Worm (Caenorhabditis elegans) whole organism, early embryonic: ENCODE results near the gene H34I24.2.

ENCODE experiments used
- B0310.2 ChIP-seq: sonication (generic microtip); optimal IDR thresholded peaks from 2 replicates; lab custom pipeline; 2016; ENCODE audit warnings: mild to moderate bottlenecking, missing genetic modification characterization, missing compliant biosample characterization
- F13C5.2 ChIP-seq: sonication (generic microtip); optimal IDR thresholded peaks from 2 replicates; lab custom pipeline; 2017; ENCODE audit warnings: mild to moderate bottlenecking, missing genetic modification characterization, inconsistent platforms, missing compliant biosample characterization
- aly-1 ChIP-seq: sonication (generic microtip); optimal IDR thresholded peaks from 2 replicates; lab custom pipeline; 2016; ENCODE audit warnings: missing genetic modification characterization, missing compliant biosample characterization
- ama-1 ChIP-seq: fragments of 150-350 bp; optimal IDR thresholded peaks from 2 replicates; lab custom pipeline; 2014
- ceh-13 ChIP-seq: fragments of 200-800 bp; sonication (Bioruptor generic); optimal IDR thresholded peaks from 2 replicates; lab custom pipeline; 2018; ENCODE audit warnings: mild to moderate bottlenecking, missing genetic modification characterization, missing compliant biosample characterization
- ceh-36 ChIP-seq: sonication (generic microtip); optimal IDR thresholded peaks from 2 replicates; lab custom pipeline; 2016; ENCODE audit warnings: missing genetic modification characterization, inconsistent platforms, missing compliant biosample characterization
- ets-7 ChIP-seq: sonication (generic microtip); optimal IDR thresholded peaks from 2 replicates; lab custom pipeline; 2016; ENCODE audit warnings: missing genotype, missing genetic modification characterization, missing compliant biosample characterization
- flt-1 ChIP-seq: fragments of 200-800 bp; sonication (Bioruptor generic); IDR thresholded peaks from 2 replicates; pipeline ENCODE4 v1.3.6; 2022; ENCODE audit warnings: missing genetic modification characterization, missing compliant biosample characterization
- hmbx-1 ChIP-seq: sonication (generic microtip); optimal IDR thresholded peaks from 2 replicates; lab custom pipeline; 2016; ENCODE audit warnings: mild to moderate bottlenecking, missing genetic modification characterization, missing compliant biosample characterization
- hmg-4 ChIP-seq: fragments of 200-800 bp; sonication (Bioruptor generic); optimal IDR thresholded peaks from 2 replicates; lab custom pipeline; 2018; ENCODE audit warnings: mild to moderate bottlenecking, missing genetic modification characterization, missing compliant biosample characterization
- hnd-1 ChIP-seq: sonication (generic microtip); optimal IDR thresholded peaks from 2 replicates; lab custom pipeline; 2016; ENCODE audit warnings: missing genetic modification characterization, missing compliant biosample characterization
- pes-1 ChIP-seq: fragments of 200-800 bp; sonication (Bioruptor generic); IDR thresholded peaks from 2 replicates; pipeline ENCODE4 v1.3.6; 2022; ENCODE audit warnings: missing genetic modification reagents, missing genetic modification characterization, missing compliant biosample characterization
- scrt-1 ChIP-seq: fragments of 200-800 bp; sonication (Bioruptor generic); IDR thresholded peaks from 2 replicates; pipeline ENCODE4 v1.3.6; 2022; ENCODE audit warnings: missing genetic modification characterization, missing compliant biosample characterization
- sea-1 ChIP-seq: fragments of 200-800 bp; sonication (Bioruptor generic); conservative IDR thresholded peaks from 2 replicates; pipeline ENCODE4 v1.3.6; 2022; ENCODE audit warnings: missing genetic modification characterization, missing compliant biosample characterization
- tbx-11 ChIP-seq: fragments of 200-800 bp; sonication (Bioruptor generic); IDR thresholded peaks from 2 replicates; pipeline ENCODE4 v1.3.6; 2022; ENCODE audit warnings: missing genetic modification characterization, missing compliant biosample characterization
- tbx-37 ChIP-seq: fragments of 200-800 bp; sonication (Bioruptor generic); conservative IDR thresholded peaks from 2 replicates; pipeline ENCODE4 v1.3.6; 2022; ENCODE audit warnings: missing genetic modification reagents, missing genetic modification characterization, missing compliant biosample characterization
- tra-4 ChIP-seq: sonication (generic microtip); optimal IDR thresholded peaks from 2 replicates; lab custom pipeline; 2017; ENCODE audit warnings: missing genetic modification characterization, missing compliant biosample characterization

H34I24.2 gene

DNA sequence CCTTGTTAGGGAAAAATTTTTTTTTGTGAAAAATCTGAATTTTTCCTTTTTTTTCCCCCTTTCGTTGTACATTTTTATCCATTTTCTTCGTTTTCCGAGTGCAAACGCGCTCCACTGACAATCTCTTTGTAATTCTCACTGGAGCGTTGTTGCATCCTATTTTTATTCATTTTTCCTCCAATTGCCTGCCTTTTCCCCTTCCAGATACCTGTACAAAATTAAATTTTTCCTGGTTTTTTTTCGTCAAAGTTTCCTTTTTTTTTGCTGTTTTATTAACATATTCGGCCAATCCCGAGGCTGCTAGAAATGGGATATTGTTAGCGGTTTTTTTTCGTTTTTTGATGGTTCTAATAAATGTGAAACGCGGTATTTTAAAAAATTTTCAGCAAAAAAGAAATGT is 30.4 kb upstream of the H34I24.2 start:
- TF ChIP-seq hnd-1 (tag; lab: Kevin White, UChicago): no peak
- no peak for TF ChIP-seq B0310.2 (tag; lab: Kevin White, UChicago)
- TF ChIP-seq tra-4 (tag; lab: Kevin White, UChicago): no peak
- peak; percentile 49; the same call in 1 of the 2 replicates for TF ChIP-seq sea-1 (GFP tag; lab: Robert Waterston, UW)
- no peak for TF ChIP-seq hmbx-1 (tag; lab: Kevin White, UChicago)
- 0 out of 2 replicates have a peak, but pooled peaks have one; percentile 9 for TF ChIP-seq pes-1
- no peak for TF ChIP-seq flt-1
- 0 out of 2 replicates have a peak, but pooled peaks have one; percentile 19 for TF ChIP-seq tbx-11 (GFP tag; lab: Robert Waterston, UW)

DNA sequence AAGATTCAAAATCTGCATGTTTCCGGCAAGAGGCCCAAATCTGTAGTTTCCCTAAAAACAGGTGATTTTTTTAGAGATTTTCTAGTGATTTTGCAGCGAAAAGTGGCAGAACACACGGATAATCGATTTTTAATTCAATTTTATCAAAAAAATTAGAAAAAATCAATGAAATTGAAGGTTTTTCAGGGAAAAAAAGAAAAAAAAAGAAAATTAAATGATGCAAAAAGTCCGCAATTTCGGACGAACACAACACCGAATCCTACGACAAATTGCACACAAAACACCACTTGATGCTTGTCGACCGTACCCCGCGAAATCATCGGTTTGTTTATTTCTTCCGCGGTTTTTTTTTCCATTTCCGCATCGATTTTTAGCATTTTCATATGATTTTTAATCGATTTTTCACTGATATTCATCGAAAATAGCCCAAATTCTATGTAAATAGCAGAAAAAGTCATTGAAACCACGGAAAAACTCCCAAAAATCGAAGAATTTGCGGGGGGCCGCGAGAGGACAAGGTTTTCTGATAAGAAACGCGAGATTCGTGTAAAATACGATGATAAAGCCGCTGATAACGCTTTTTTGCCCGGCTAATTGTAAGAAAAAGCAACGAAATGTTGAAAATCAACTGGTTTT is 26.8 kb upstream of the H34I24.2 start, which contains the start of gene tufm-1:
TSS of gene tufm-1 (minus strand) at position 51 of the 636 bp plus-strand sequence.
- TF ChIP-seq hmbx-1 (tag; lab: Kevin White, UChicago) (no peak), aly-1 (tag; lab: Kevin White, UChicago) (no peak), F13C5.2 (no peak), tra-4 (tag; lab: Kevin White, UChicago) (no peak), scrt-1 (GFP tag; lab: Robert Waterston, UW) (no peak), ceh-36 (tag; lab: Kevin White, UChicago) (no peak), pes-1 (no peak), hnd-1 (tag; lab: Kevin White, UChicago) (no peak), hmg-4 (GFP tag; lab: Kevin White, UChicago) (no peak)

DNA sequence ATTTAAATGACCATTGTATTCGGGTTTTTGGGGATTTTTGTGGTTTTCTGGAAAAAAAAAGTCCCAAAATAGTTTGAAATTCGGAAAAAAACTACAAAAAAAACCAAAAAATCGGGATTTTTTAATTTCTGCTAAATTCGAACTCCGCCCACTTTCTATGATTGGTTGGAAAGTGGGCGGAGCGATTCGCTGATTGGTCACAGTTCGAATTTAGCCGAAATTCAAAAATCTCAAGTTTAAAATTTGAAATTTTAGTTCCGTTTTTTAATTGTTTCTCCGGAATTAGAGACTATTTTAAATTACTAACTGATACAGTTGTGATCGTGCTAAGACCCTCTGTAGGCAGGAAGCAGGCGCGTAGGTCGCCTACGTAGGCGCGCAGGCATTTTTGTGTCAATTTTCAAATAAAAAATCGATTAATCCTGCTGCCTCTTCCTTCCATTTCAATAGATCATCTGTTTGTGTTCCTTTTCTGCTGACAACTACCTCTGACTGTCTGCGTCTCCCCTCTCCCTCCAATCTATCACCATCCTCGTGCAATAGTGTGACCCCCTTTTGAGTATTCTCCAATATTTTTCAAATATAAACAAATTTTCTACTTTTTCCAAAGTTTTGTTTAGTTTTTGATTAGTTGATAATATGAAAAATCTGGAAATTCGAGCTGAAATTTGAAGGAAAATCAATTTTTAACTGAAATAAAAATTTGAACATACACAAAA is 25.5 kb upstream of the H34I24.2 start:
- TF ChIP-seq hmbx-1 (tag; lab: Kevin White, UChicago) (no peak), ama-1 (lab: Kevin White, UChicago) (no peak), ets-7 (tag; lab: Kevin White, UChicago) (no peak), tbx-11 (GFP tag; lab: Robert Waterston, UW) (no peak), tbx-37 (no peak), ceh-36 (tag; lab: Kevin White, UChicago) (no peak), ceh-13 (GFP tag; lab: Kevin White, UChicago) (no peak), tra-4 (tag; lab: Kevin White, UChicago) (no peak), B0310.2 (tag; lab: Kevin White, UChicago) (no peak), F13C5.2 (no peak), pes-1 (no peak), sea-1 (GFP tag; lab: Robert Waterston, UW) (no peak), aly-1 (tag; lab: Kevin White, UChicago) (no peak), scrt-1 (GFP tag; lab: Robert Waterston, UW) (no peak), hmg-4 (GFP tag; lab: Kevin White, UChicago) (no peak)

DNA sequence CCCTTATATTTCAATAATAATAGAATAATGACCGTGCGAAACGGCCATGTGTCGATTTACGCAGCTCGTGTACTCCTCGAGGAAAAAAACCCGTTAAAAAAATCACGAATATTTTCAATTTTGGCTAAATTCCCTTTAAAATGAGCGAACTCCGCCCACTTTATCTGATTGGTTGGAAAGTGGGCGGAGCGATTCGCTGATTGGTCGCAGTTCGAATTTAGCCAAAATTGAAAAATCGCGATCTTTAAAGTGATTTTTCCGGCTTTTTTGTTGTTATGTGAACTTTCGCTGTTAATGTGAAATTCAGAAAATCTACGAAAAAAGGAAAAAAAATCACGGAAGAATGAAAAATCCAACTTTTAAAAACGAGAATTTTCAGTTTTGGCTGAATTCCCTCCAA is 24.0 kb upstream of the H34I24.2 start:
- no peak for TF ChIP-seq tbx-37
- TF ChIP-seq hmbx-1 (tag; lab: Kevin White, UChicago): no peak
- no peak for TF ChIP-seq B0310.2 (tag; lab: Kevin White, UChicago)
- TF ChIP-seq ceh-13 (GFP tag; lab: Kevin White, UChicago): no peak
- no peak for TF ChIP-seq tbx-11 (GFP tag; lab: Robert Waterston, UW)
- TF ChIP-seq F13C5.2: no peak
- TF ChIP-seq sea-1 (GFP tag; lab: Robert Waterston, UW): no peak
- no peak for TF ChIP-seq ets-7 (tag; lab: Kevin White, UChicago)
- TF ChIP-seq tra-4 (tag; lab: Kevin White, UChicago): no peak
- no peak for TF ChIP-seq ceh-36 (tag; lab: Kevin White, UChicago)
- TF ChIP-seq pes-1: no peak
- no peak for TF ChIP-seq ama-1 (lab: Kevin White, UChicago)
- no peak for TF ChIP-seq aly-1 (tag; lab: Kevin White, UChicago)
- no peak for TF ChIP-seq flt-1
- no peak for TF ChIP-seq scrt-1 (GFP tag; lab: Robert Waterston, UW)
- no peak for TF ChIP-seq hnd-1 (tag; lab: Kevin White, UChicago)
- TF ChIP-seq hmg-4 (GFP tag; lab: Kevin White, UChicago): no peak

DNA sequence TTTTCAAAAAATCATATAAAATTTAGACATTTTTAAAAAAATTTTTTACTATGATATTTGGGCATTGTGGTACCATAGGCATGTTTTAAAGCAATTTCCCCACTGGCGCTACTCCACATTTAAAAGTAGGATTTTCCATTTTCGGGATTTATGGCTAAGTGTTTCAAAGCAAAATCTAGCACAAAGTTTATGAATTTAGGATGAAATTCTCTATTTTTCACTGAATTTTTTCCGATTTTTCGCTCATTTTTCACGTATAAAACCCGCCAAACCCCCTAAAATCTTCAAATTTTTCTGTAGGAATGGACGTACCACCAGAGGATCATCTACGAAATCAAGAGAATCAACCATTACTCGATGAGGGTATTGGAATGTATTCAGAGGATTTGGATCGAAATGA is 22.9 kb upstream of the H34I24.2 start, which contains the start of gene pipp-4P:
TSS of gene pipp-4P (plus strand) at position 301 of the 400 bp plus-strand sequence.
- TF ChIP-seq scrt-1 (GFP tag; lab: Robert Waterston, UW) (no peak), B0310.2 (tag; lab: Kevin White, UChicago) (no peak), pes-1 (no peak), ceh-13 (GFP tag; lab: Kevin White, UChicago) (no peak), hnd-1 (tag; lab: Kevin White, UChicago) (no peak), hmbx-1 (tag; lab: Kevin White, UChicago) (no peak)

DNA sequence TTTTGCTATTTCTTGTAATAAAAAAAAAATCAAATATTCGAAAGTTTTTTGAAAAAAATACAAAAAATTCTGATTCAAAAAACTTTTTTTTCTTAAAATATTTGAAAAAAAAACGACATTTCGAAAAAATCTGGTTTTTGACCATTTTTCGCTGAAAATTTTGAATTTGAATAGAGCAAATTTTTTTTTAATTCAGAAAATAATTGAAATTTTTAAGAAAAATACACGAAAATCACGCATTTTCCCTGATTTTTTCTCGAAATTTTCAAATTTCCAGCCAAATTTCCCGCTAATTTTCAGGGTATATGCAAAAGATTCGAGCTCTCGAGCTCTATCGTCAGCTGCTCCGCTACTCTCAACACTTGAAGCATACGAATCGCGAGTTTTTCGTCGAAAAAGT is 15.1 kb upstream of the H34I24.2 start, which contains the start of gene Y71H2AM.1:
TSS of gene Y71H2AM.1 (plus strand) at position 301 of the 400 bp plus-strand sequence.
- no peak for TF ChIP-seq B0310.2 (tag; lab: Kevin White, UChicago)
- TF ChIP-seq ceh-13 (GFP tag; lab: Kevin White, UChicago): no peak
- no peak for TF ChIP-seq hnd-1 (tag; lab: Kevin White, UChicago)
- no peak for TF ChIP-seq sea-1 (GFP tag; lab: Robert Waterston, UW)
- no peak for TF ChIP-seq ceh-36 (tag; lab: Kevin White, UChicago)
- TF ChIP-seq pes-1: no peak
- TF ChIP-seq hmbx-1 (tag; lab: Kevin White, UChicago): no peak
- TF ChIP-seq hmg-4 (GFP tag; lab: Kevin White, UChicago): no peak
- TF ChIP-seq ama-1 (lab: Kevin White, UChicago): no peak
- no peak for TF ChIP-seq aly-1 (tag; lab: Kevin White, UChicago)
- TF ChIP-seq tra-4 (tag; lab: Kevin White, UChicago): no peak
- no peak for TF ChIP-seq tbx-37
- TF ChIP-seq scrt-1 (GFP tag; lab: Robert Waterston, UW): no peak
